Fruit fly (Drosophila melanogaster): ENCODE results near the gene Sr-CIV.

Gene Sr-CIV

dm6 chr2L:3573172-3573755 lies 49.4 kb upstream of the Sr-CIV start (continued):
- TF ChIP-seq Dip3 (GFP tag; optimal IDR thresholded peaks at IDR 0.05) = no peak
- no peak for TF ChIP-seq Kr (GFP tag; optimal IDR thresholded peaks at IDR 0.05)
- TF ChIP-seq CG11456 (GFP tag; IDR thresholded peaks at IDR 0.05) = no peak
- TF ChIP-seq CG7928 (GFP tag; optimal IDR thresholded peaks at IDR 0.05) = no peak
- peak; percentile 80 for TF ChIP-seq Ptx1 (GFP tag; IDR thresholded peaks at IDR 0.05)
- TF ChIP-seq Sry-β (GFP tag; optimal IDR thresholded peaks at IDR 0.05) = no peak
- peak; percentile 66 for TF ChIP-seq trem (tag; optimal IDR thresholded peaks at IDR 0.05)
- no peak for TF ChIP-seq sim (GFP tag; IDR thresholded peaks at IDR 0.05)
- no peak for TF ChIP-seq CG6791 (GFP tag; IDR thresholded peaks at IDR 0.05; ENCODE audit: partially characterized antibody)
- TF ChIP-seq Taf1 (GFP tag; IDR thresholded peaks at IDR 0.05) = no peak; the same call in 1 of the 2 replicates
- TF ChIP-seq CG12219 (GFP tag; optimal IDR thresholded peaks at IDR 0.05) = peak; percentile 74
- peak; percentile 80 for TF ChIP-seq Oli (tag; optimal IDR thresholded peaks at IDR 0.05)
- no peak for TF ChIP-seq emc (GFP tag; optimal IDR thresholded peaks at IDR 0.05)
- no peak for TF ChIP-seq Hr78 (GFP tag; optimal IDR thresholded peaks at IDR 0.05)
- peak; percentile 93 for TF ChIP-seq sug (tag; optimal IDR thresholded peaks at IDR 0.05)
- no peak for TF ChIP-seq NC2α (GFP tag; optimal IDR thresholded peaks at IDR 0.05)
- TF ChIP-seq gcm (GFP tag; optimal IDR thresholded peaks at IDR 0.05) = peak; percentile 55
- TF ChIP-seq tx (GFP tag; optimal IDR thresholded peaks at IDR 0.05) = peak; percentile 55
- TF ChIP-seq gce (GFP tag; IDR thresholded peaks at IDR 0.05) = no peak
- no peak for TF ChIP-seq rib (GFP tag; IDR thresholded peaks at IDR 0.05)
- TF ChIP-seq HLH4C (GFP tag; IDR thresholded peaks at IDR 0.05; ENCODE audit: partially characterized antibody) = no peak
- no peak for TF ChIP-seq CG2129 (GFP tag; IDR thresholded peaks at IDR 0.05; ENCODE audit: partially characterized antibody)
- peak; percentile 40; the same call in 1 of the 2 replicates for TF ChIP-seq ara (GFP tag; IDR thresholded peaks at IDR 0.05)
- TF ChIP-seq vfl (GFP tag; optimal IDR thresholded peaks at IDR 0.05) = no peak
- peak; percentile 63; the same call in 1 of the 2 replicates for TF ChIP-seq CG10366 (GFP tag; IDR thresholded peaks at IDR 0.05)
- TF ChIP-seq CG9727 (GFP tag; optimal IDR thresholded peaks at IDR 0.05) = peak; percentile 31
- 0 out of 2 replicates have a peak, but pooled peaks have one; percentile 9 for TF ChIP-seq klu (GFP tag; IDR thresholded peaks at IDR 0.05)
- TF ChIP-seq eve (GFP tag; optimal IDR thresholded peaks at IDR 0.05) = peak in 1 of 2 experiments; percentile 95
- TF ChIP-seq CG31224 (GFP tag; IDR thresholded peaks at IDR 0.05) = no peak
- no peak; the same call in 1 of the 2 replicates for TF ChIP-seq CG4404 (GFP tag; IDR thresholded peaks at IDR 0.05)
- TF ChIP-seq crp (GFP tag; optimal IDR thresholded peaks at IDR 0.05) = no peak
- peak; percentile 39 for TF ChIP-seq CG15011 (GFP tag; optimal IDR thresholded peaks at IDR 0.05)
- no peak for TF ChIP-seq CG8281 (tag; optimal IDR thresholded peaks at IDR 0.05)
- no peak for TF ChIP-seq gro (GFP tag; optimal IDR thresholded peaks at IDR 0.05)
- no peak for TF ChIP-seq yki (optimal IDR thresholded peaks at IDR 0.05)
- TF ChIP-seq pros (GFP tag; optimal IDR thresholded peaks at IDR 0.05) = no peak
- TF ChIP-seq chm (GFP tag; IDR thresholded peaks at IDR 0.05) = no peak
- no peak for TF ChIP-seq Tbp (GFP tag; optimal IDR thresholded peaks at IDR 0.05)
- peak; percentile 79 for TF ChIP-seq CG2712 (tag; optimal IDR thresholded peaks at IDR 0.05)
- no peak for TF ChIP-seq CG6813 (GFP tag; optimal IDR thresholded peaks at IDR 0.05)
- peak; percentile 18 for TF ChIP-seq disco-r (GFP tag; optimal IDR thresholded peaks at IDR 0.05)
- TF ChIP-seq Elba2 (GFP tag; optimal IDR thresholded peaks at IDR 0.05) = no peak
- TF ChIP-seq CG11093 (GFP tag; IDR thresholded peaks at IDR 0.05) = peak; percentile 81
- TF ChIP-seq unpg (GFP tag; optimal IDR thresholded peaks at IDR 0.05) = peak; percentile 77
- peak; percentile 55 for TF ChIP-seq mam (GFP tag; optimal IDR thresholded peaks at IDR 0.05)
- TF ChIP-seq D19B (GFP tag; optimal IDR thresholded peaks at IDR 0.05) = no peak
- no peak for TF ChIP-seq Scr (GFP tag; IDR thresholded peaks at IDR 0.05; ENCODE audit: partially characterized antibody)
- no peak for TF ChIP-seq CG16863 (GFP tag; optimal IDR thresholded peaks at IDR 0.05)
- TF ChIP-seq wdn (GFP tag; IDR thresholded peaks at IDR 0.05) = no peak
- no peak for TF ChIP-seq ato (GFP tag; IDR thresholded peaks at IDR 0.05; ENCODE audit: partially characterized antibody)
- TF ChIP-seq CG16779 (GFP tag; IDR thresholded peaks at IDR 0.05) = no peak

Measured in whole organism, embryonic.